Fruit fly (Drosophila melanogaster) whole organism, prepupa: ENCODE measurements around the gene psd.

Source experiments
- CG10669 ChIP-seq: fragments of 200-800 bp; sonication (Bioruptor generic); optimal IDR thresholded peaks from 3 replicates; lab custom pipeline; 2018; ENCODE audit warnings: missing biosample characterization, mild to moderate bottlenecking, missing genetic modification characterization, moderate library complexity
- CG7368 ChIP-seq: fragments of 200-800 bp; sonication (Bioruptor generic); optimal IDR thresholded peaks from 3 replicates; lab custom pipeline; 2016; ENCODE audit warnings: missing biosample characterization, missing genetic modification characterization
- Ets21C ChIP-seq: fragments of 200-800 bp; sonication (Bioruptor generic); optimal IDR thresholded peaks from 3 replicates; lab custom pipeline; 2016; ENCODE audit warnings: missing biosample characterization, missing genetic modification characterization
- Ets96B ChIP-seq: fragments of 200-800 bp; optimal IDR thresholded peaks from 2 replicates; lab custom pipeline; 2019; ENCODE audit warnings: missing biosample characterization, mild to moderate bottlenecking, missing genetic modification characterization, moderate library complexity
- Hr38 ChIP-seq: sonication (Bioruptor generic); optimal IDR thresholded peaks from 2 replicates; lab custom pipeline; 2016; ENCODE audit warnings: missing biosample characterization, missing genetic modification characterization
- Hr39 ChIP-seq: fragments of 200-800 bp; sonication (Bioruptor generic); optimal IDR thresholded peaks from 2 replicates; lab custom pipeline; 2016; ENCODE audit warnings: missing biosample characterization, missing genetic modification characterization
- OdsH ChIP-seq: fragments of 200-800 bp; sonication (Bioruptor generic); optimal IDR thresholded peaks from 3 replicates; lab custom pipeline; 2016; ENCODE audit warnings: missing biosample characterization, missing genetic modification characterization
- cyc ChIP-seq: fragments of 200-800 bp; sonication (Bioruptor generic); optimal IDR thresholded peaks from 3 replicates; lab custom pipeline; 2016; ENCODE audit warnings: missing biosample characterization, missing genetic modification characterization
- fd85E ChIP-seq: fragments of 200-800 bp; sonication (Bioruptor generic); optimal IDR thresholded peaks from 3 replicates; lab custom pipeline; 2016; ENCODE audit warnings: missing biosample characterization, missing genetic modification characterization
- svp ChIP-seq: fragments of 200-800 bp; sonication (Bioruptor generic); peaks from one replicate; lab custom pipeline; 2016; ENCODE audit warnings: missing biosample characterization, missing genetic modification characterization

Gene psd

dm6 chr2L:5925164-5925563, 39.6 kb downstream of the psd start:
- TF ChIP-seq cyc (GFP tag; lab: Kevin White, UChicago) (no peak), CG7368 (GFP tag; lab: Kevin White, UChicago) (peak; percentile 6), Hr39 (GFP tag; lab: Kevin White, UChicago) (no peak), Ets96B (tag; lab: Kevin White, UChicago) (no peak), CG10669 (GFP tag; lab: Kevin White, UChicago) (no peak), Hr38 (GFP tag; lab: Kevin White, UChicago) (no peak)

DNA sequence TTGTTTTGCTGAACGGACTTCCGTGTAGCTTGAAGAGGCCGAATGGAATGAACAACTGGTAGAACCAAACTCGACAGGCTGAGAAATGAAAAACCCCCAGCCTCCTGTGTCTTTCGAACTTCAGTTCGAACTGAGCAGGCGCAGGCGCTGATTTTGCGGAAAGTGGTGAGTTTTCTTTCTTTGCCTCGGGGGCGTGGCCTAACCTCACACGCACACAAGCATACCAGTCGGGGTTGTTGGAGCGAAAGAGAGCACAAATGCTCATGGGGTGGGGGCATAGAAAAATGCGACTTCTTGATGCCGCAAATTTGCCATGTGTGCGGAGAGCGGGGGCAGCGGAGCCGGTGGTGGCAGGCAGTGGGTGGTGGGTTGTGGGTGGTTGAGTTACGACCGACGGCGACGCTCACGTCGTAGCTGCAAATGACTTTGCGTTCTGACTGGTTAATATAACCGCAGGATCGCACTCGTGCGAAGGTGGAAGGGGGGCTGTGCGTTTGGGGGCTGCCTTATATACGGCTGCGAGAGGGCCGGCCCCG, 41.1 kb downstream of the psd start, which contains the start of gene CG9016:
TSS of gene CG9016 (minus strand) at position 51 of the 536 bp plus-strand sequence.
- TF ChIP-seq OdsH (GFP tag; lab: Kevin White, UChicago): no peak
- no peak for TF ChIP-seq Hr38 (GFP tag; lab: Kevin White, UChicago)
- no peak for TF ChIP-seq fd85E (GFP tag; lab: Kevin White, UChicago)
- peak; percentile 52 for TF ChIP-seq CG7368 (GFP tag; lab: Kevin White, UChicago)
- TF ChIP-seq svp: peak; percentile 6
- no peak for TF ChIP-seq Ets21C (GFP tag; lab: Kevin White, UChicago)
